Worm (Caenorhabditis elegans) whole organism, L4 larva: ENCODE data around the gene C25E10.13.

Experiments
- D1046.2 ChIP-seq: fragments of 200-800 bp; sonication (Bioruptor generic); IDR thresholded peaks from 2 replicates; pipeline ENCODE4 v1.3.6; 2022; ENCODE audit warnings: missing genetic modification characterization, missing compliant biosample characterization
- F26F4.8 ChIP-seq: fragments of 200-800 bp; sonication (Bioruptor generic); conservative IDR thresholded peaks from 2 replicates; pipeline ENCODE4 v1.3.6; 2022; ENCODE audit warnings: missing genetic modification characterization, missing compliant biosample characterization
- F49E8.2 ChIP-seq: sonication (generic microtip); optimal IDR thresholded peaks from 2 replicates; lab custom pipeline; 2016; ENCODE audit warnings: missing compliant biosample characterization, mild to moderate bottlenecking, missing genetic modification characterization, borderline replicate concordance
- R02D3.7 ChIP-seq: fragments of 150-350 bp; sonication (generic microtip); optimal IDR thresholded peaks from 3 replicates; lab custom pipeline; 2014; ENCODE audit warnings: missing biosample characterization, missing genetic modification characterization
- Y75B8A.6 ChIP-seq: fragments of 200-800 bp; sonication (Bioruptor generic); IDR thresholded peaks from 2 replicates; pipeline ENCODE4 v1.3.6; 2022; ENCODE audit warnings: missing genetic modification reagents, missing genetic modification characterization, missing compliant biosample characterization
- ZK337.2 ChIP-seq: fragments of 200-800 bp; sonication (Bioruptor generic); IDR thresholded peaks from 2 replicates; pipeline ENCODE4 v1.3.6; 2022; ENCODE audit warnings: missing genetic modification reagents, missing genetic modification characterization, missing compliant biosample characterization
- ZK546.5 ChIP-seq, 2 experiments: sonication (generic microtip); optimal IDR thresholded peaks; 2 replicates each; lab custom pipeline; 2017; ENCODE audit warnings: missing biosample characterization in 2 of 2, missing genetic modification characterization in 2 of 2
- attf-4 ChIP-seq: sonication (generic microtip); optimal IDR thresholded peaks from 3 replicates; lab custom pipeline; 2017; ENCODE audit warnings: missing biosample characterization, missing genetic modification characterization
- ceh-82 ChIP-seq: sonication (generic microtip); optimal IDR thresholded peaks from 2 replicates; lab custom pipeline; 2017; ENCODE audit warnings: missing biosample characterization, missing genetic modification characterization
- cey-2 ChIP-seq: sonication (generic microtip); optimal IDR thresholded peaks from 3 replicates; lab custom pipeline; 2017; ENCODE audit warnings: missing genetic modification characterization, mild to moderate bottlenecking, missing compliant biosample characterization, antibody characterized with exemption, borderline replicate concordance; ENCODE audit not compliant: insufficient read depth
- ctbp-1 ChIP-seq: fragments of 200-800 bp; sonication (Bioruptor generic); IDR thresholded peaks from 2 replicates; pipeline ENCODE4 v1.3.6; 2022; ENCODE audit warnings: missing genetic modification reagents, missing genetic modification characterization, missing compliant biosample characterization
- daf-16 ChIP-seq, 3 experiments: sonication (generic microtip); optimal IDR thresholded peaks; 2 replicates each; lab custom pipeline; 2016 to 2017; ENCODE audit warnings: missing genetic modification characterization in 3 of 3, missing genetic modification reagents in 3 of 3, mild to moderate bottlenecking in 2 of 3, missing compliant biosample characterization in 2 of 3, missing biosample characterization in 1 of 3, moderate library complexity in 1 of 3
- dmd-8 ChIP-seq: fragments of 200-800 bp; sonication (Bioruptor generic); IDR thresholded peaks from 2 replicates; pipeline ENCODE4 v1.3.6; 2022; ENCODE audit warnings: missing genetic modification characterization, missing compliant biosample characterization
- dmd-9 ChIP-seq: fragments of 200-800 bp; sonication (Bioruptor generic); IDR thresholded peaks from 2 replicates; pipeline ENCODE4 v1.3.6; 2022; ENCODE audit warnings: missing genetic modification reagents, missing genetic modification characterization, missing compliant biosample characterization
- dpl-1 ChIP-seq: fragments of 150-350 bp; optimal IDR thresholded peaks from 2 replicates; lab custom pipeline; 2014; ENCODE audit warnings: missing biosample characterization, missing genetic modification reagents, missing genetic modification characterization
- dve-1 ChIP-seq: sonication (generic microtip); optimal IDR thresholded peaks from 2 replicates; lab custom pipeline; 2017; ENCODE audit warnings: antibody characterized with exemption, mild to moderate bottlenecking, missing genetic modification characterization, missing compliant biosample characterization; ENCODE audit not compliant: insufficient read depth
- egl-27 ChIP-seq: sonication (generic microtip); optimal IDR thresholded peaks from 3 replicates; lab custom pipeline; 2017; ENCODE audit warnings: missing biosample characterization, missing genetic modification reagents, missing genetic modification characterization
- fkh-10 ChIP-seq: fragments of 150-350 bp; optimal IDR thresholded peaks from 2 replicates; lab custom pipeline; 2014; ENCODE audit warnings: missing biosample characterization, missing genetic modification reagents, missing genetic modification characterization
- fos-1 ChIP-seq: fragments of 150-350 bp; optimal IDR thresholded peaks from 2 replicates; lab custom pipeline; 2014; ENCODE audit warnings: missing biosample characterization, missing genetic modification characterization
- gei-8 ChIP-seq: fragments of 200-800 bp; sonication (Bioruptor generic); optimal IDR thresholded peaks from 2 replicates; lab custom pipeline; 2018; ENCODE audit warnings: mild to moderate bottlenecking, missing genetic modification characterization, missing compliant biosample characterization
- hif-1 ChIP-seq, 2 experiments: sonication (generic microtip); optimal IDR thresholded peaks; 2 replicates each; lab custom pipeline; 2016 to 2017; ENCODE audit warnings: missing compliant biosample characterization in 2 of 2, missing genetic modification characterization in 2 of 2, missing genetic modification reagents in 2 of 2, missing genotype in 2 of 2, mild to moderate bottlenecking in 1 of 2
- hlh-30 ChIP-seq: sonication (generic microtip); optimal IDR thresholded peaks from 2 replicates; lab custom pipeline; 2017; ENCODE audit warnings: antibody characterized with exemption, mild to moderate bottlenecking, missing genetic modification characterization, missing compliant biosample characterization; ENCODE audit not compliant: insufficient read depth
- jun-1 ChIP-seq: fragments of 150-350 bp; optimal IDR thresholded peaks from 2 replicates; lab custom pipeline; 2014; ENCODE audit warnings: missing biosample characterization, missing genetic modification reagents, missing genetic modification characterization
- lin-15B ChIP-seq: fragments of 150-350 bp; sonication (generic microtip); optimal IDR thresholded peaks from 3 replicates; lab custom pipeline; 2014; ENCODE audit warnings: missing biosample characterization, missing genetic modification characterization
- lin-29 ChIP-seq: fragments of 200-800 bp; sonication (Bioruptor generic); IDR thresholded peaks from 2 replicates; pipeline ENCODE4 v1.3.6; 2022; ENCODE audit warnings: missing genetic modification reagents, missing genetic modification characterization, missing compliant biosample characterization
- lin-38 ChIP-seq: fragments of 200-800 bp; sonication (Bioruptor generic); IDR thresholded peaks from 2 replicates; pipeline ENCODE4 v1.3.6; 2022; ENCODE audit warnings: missing genetic modification reagents, missing genetic modification characterization, missing compliant biosample characterization
- lir-3 ChIP-seq: sonication (generic microtip); optimal IDR thresholded peaks from 2 replicates; lab custom pipeline; 2016; ENCODE audit warnings: mild to moderate bottlenecking, missing genetic modification characterization, missing compliant biosample characterization
- lsy-2 ChIP-seq, 2 experiments: fragments of 150-350 bp in 1 of 2; sonication (generic microtip) in 1 of 2; optimal IDR thresholded peaks; 2 replicates each; lab custom pipeline; 2014 to 2017; ENCODE audit warnings: missing biosample characterization in 2 of 2, missing genetic modification characterization in 2 of 2
- madf-9 ChIP-seq: fragments of 200-800 bp; sonication (Bioruptor generic); conservative IDR thresholded peaks from 2 replicates; pipeline ENCODE4 v1.3.6; 2022; ENCODE audit warnings: missing genetic modification reagents, missing genetic modification characterization, missing compliant biosample characterization
- mdl-1 ChIP-seq, 2 experiments: fragments of 150-350 bp in 1 of 2; sonication (generic microtip) in 1 of 2; optimal IDR thresholded peaks; 2 replicates each; lab custom pipeline; 2014 to 2017; ENCODE audit warnings: missing biosample characterization in 2 of 2, missing genetic modification characterization in 2 of 2
- mdt-29 ChIP-seq: fragments of 200-800 bp; sonication (Bioruptor generic); IDR thresholded peaks from 2 replicates; pipeline ENCODE4 v1.3.6; 2022; ENCODE audit warnings: missing genetic modification reagents, missing genetic modification characterization, missing compliant biosample characterization
- mep-1 ChIP-seq: fragments of 150-350 bp; sonication (generic microtip); optimal IDR thresholded peaks from 3 replicates; lab custom pipeline; 2014; ENCODE audit warnings: missing biosample characterization, missing genetic modification characterization
- mxl-2 ChIP-seq: fragments of 200-800 bp; sonication (Bioruptor generic); conservative IDR thresholded peaks from 2 replicates; pipeline ENCODE4 v1.3.6; 2022; ENCODE audit warnings: missing genetic modification reagents, missing genetic modification characterization, missing compliant biosample characterization
- nhr-11 ChIP-seq: fragments of 150-350 bp; optimal IDR thresholded peaks from 2 replicates; lab custom pipeline; 2014; ENCODE audit warnings: missing biosample characterization, missing genetic modification characterization
- nhr-25 ChIP-seq: sonication (generic microtip); optimal IDR thresholded peaks from 2 replicates; lab custom pipeline; 2017; ENCODE audit warnings: missing genetic modification characterization, mild to moderate bottlenecking, missing compliant biosample characterization, antibody characterized with exemption, moderate library complexity, borderline replicate concordance; ENCODE audit not compliant: insufficient read depth
- nhr-41 ChIP-seq: fragments of 200-800 bp; sonication (Bioruptor generic); IDR thresholded peaks from 2 replicates; pipeline ENCODE4 v1.3.6; 2022; ENCODE audit warnings: missing genetic modification reagents, missing genetic modification characterization, missing compliant biosample characterization
- nhr-48 ChIP-seq: sonication (generic microtip); optimal IDR thresholded peaks from 2 replicates; lab custom pipeline; 2016; ENCODE audit warnings: mild to moderate bottlenecking, missing genetic modification characterization, missing compliant biosample characterization
- nhr-6 ChIP-seq: fragments of 150-350 bp; optimal IDR thresholded peaks from 2 replicates; lab custom pipeline; 2014; ENCODE audit warnings: missing biosample characterization, missing genetic modification characterization
- nhr-77 ChIP-seq: fragments of 150-350 bp; optimal IDR thresholded peaks from 2 replicates; lab custom pipeline; 2014; ENCODE audit warnings: missing biosample characterization, missing genetic modification characterization
- php-3 ChIP-seq: fragments of 200-800 bp; sonication (Bioruptor generic); IDR thresholded peaks from 2 replicates; pipeline ENCODE4 v1.3.6; 2022; ENCODE audit warnings: missing genetic modification reagents, missing genetic modification characterization, missing compliant biosample characterization
- pqm-1 ChIP-seq: sonication (generic microtip); optimal IDR thresholded peaks from 2 replicates; lab custom pipeline; 2017; ENCODE audit warnings: missing biosample characterization, missing genetic modification characterization
- rbr-2 ChIP-seq: sonication (generic microtip); optimal IDR thresholded peaks from 2 replicates; lab custom pipeline; 2016; ENCODE audit warnings: missing genotype, missing genetic modification characterization, missing compliant biosample characterization
- sdz-12 ChIP-seq: fragments of 200-800 bp; sonication (Bioruptor generic); optimal IDR thresholded peaks from 2 replicates; lab custom pipeline; 2018; ENCODE audit warnings: mild to moderate bottlenecking, missing genetic modification characterization, missing compliant biosample characterization
- set-16 ChIP-seq: fragments of 200-800 bp; sonication (Bioruptor generic); IDR thresholded peaks from 2 replicates; pipeline ENCODE4 v1.3.6; 2022; ENCODE audit warnings: missing genetic modification reagents, missing genetic modification characterization, missing compliant biosample characterization
- skn-1 ChIP-seq: fragments of 150-350 bp; optimal IDR thresholded peaks from 2 replicates; lab custom pipeline; 2014; ENCODE audit warnings: missing biosample characterization, missing genetic modification characterization
- snpc-4 ChIP-seq: fragments of 150-350 bp; optimal IDR thresholded peaks from 2 replicates; lab custom pipeline; 2014; ENCODE audit warnings: missing biosample characterization, missing genetic modification characterization
- spr-1 ChIP-seq: sonication (generic microtip); optimal IDR thresholded peaks from 2 replicates; lab custom pipeline; 2016; ENCODE audit warnings: mild to moderate bottlenecking, missing genetic modification characterization, missing compliant biosample characterization
- spr-3 ChIP-seq: fragments of 200-800 bp; sonication (Bioruptor generic); optimal IDR thresholded peaks from 2 replicates; lab custom pipeline; 2018; ENCODE audit warnings: mild to moderate bottlenecking, missing genetic modification characterization, missing compliant biosample characterization
- tag-97 ChIP-seq: fragments of 200-800 bp; sonication (Bioruptor generic); IDR thresholded peaks from 2 replicates; pipeline ENCODE4 v1.3.6; 2022; ENCODE audit warnings: missing genetic modification characterization, missing compliant biosample characterization
- vab-7 ChIP-seq: fragments of 200-800 bp; sonication (Bioruptor generic); IDR thresholded peaks from 2 replicates; pipeline ENCODE4 v1.3.6; 2022; ENCODE audit warnings: missing genetic modification reagents, missing genetic modification characterization, missing compliant biosample characterization

Gene C25E10.13

DNA sequence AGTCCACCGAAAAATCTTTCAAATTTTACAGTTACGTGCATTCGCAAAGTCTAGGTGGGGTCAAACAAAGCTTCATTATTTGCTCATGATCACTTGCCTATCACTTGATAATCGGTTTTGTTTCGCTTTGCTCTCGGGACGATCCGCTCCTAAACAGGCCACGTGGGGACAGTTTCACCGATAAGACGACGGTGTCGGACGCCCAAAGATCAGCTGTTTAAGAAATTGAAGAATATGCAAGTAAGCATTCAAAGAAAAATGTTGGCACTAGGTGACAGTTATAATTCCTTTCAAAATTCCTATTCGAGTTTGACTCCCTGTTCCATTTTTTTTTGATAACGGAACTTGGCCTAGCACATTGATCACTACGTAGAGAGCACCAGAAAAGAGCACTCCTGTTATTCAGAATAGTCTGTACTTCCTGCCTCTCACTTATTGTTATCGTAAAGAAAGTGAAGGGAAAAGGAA lies 20.5 kb downstream of the C25E10.13 start (continued):
- TF ChIP-seq snpc-4 (tag; lab: Kevin White, UChicago), result no peak
- TF ChIP-seq F26F4.8 (GFP tag; lab: Robert Waterston, UW), result no peak
- TF ChIP-seq ctbp-1 (GFP tag; lab: Robert Waterston, UW), result no peak
- TF ChIP-seq jun-1 (tag; lab: Kevin White, UChicago), result no peak
- TF ChIP-seq lsy-2 (tag; optimal IDR thresholded peaks at IDR 0.05; lab: Kevin White, UChicago), result no peak
- no peak for TF ChIP-seq nhr-11 (tag; lab: Kevin White, UChicago)
- peak; percentile 62 for TF ChIP-seq mdt-29 (GFP tag; lab: Robert Waterston, UW)
- TF ChIP-seq pqm-1, result peak; percentile 72
- TF ChIP-seq lin-38 (GFP tag; lab: Robert Waterston, UW), result no peak
- TF ChIP-seq set-16, result no peak
- TF ChIP-seq mep-1, result peak; percentile 50
- TF ChIP-seq nhr-48, result peak; percentile 93
- no peak for TF ChIP-seq skn-1
- 0 out of 2 replicates have a peak, but pooled peaks have one; percentile 7 for TF ChIP-seq mxl-2
- TF ChIP-seq fkh-10 (GFP tag; lab: Kevin White, UChicago), result no peak
- peak in 1 of 2 experiments; percentile 96 for TF ChIP-seq hif-1 (tag; optimal IDR thresholded peaks at IDR 0.05; lab: Kevin White, UChicago)
- TF ChIP-seq mdl-1 (tag; optimal IDR thresholded peaks at IDR 0.05; lab: Kevin White, UChicago), result peak in 1 of 2 experiments; percentile 51
- peak in 1 of 2 experiments; percentile 79 for TF ChIP-seq daf-16 (GFP tag; optimal IDR thresholded peaks at IDR 0.05; lab: Kevin White, UChicago)
- TF ChIP-seq daf-16 (tag; optimal IDR thresholded peaks at IDR 0.05; lab: Kevin White, UChicago), result peak; percentile 78
- no peak for TF ChIP-seq attf-4 (tag; lab: Kevin White, UChicago)
- no peak for TF ChIP-seq sdz-12 (GFP tag; lab: Kevin White, UChicago)
- TF ChIP-seq nhr-25 (tag; lab: Kevin White, UChicago), result no peak
- TF ChIP-seq lin-15B (tag; lab: Kevin White, UChicago), result no peak
- TF ChIP-seq dpl-1 (GFP tag; lab: Kevin White, UChicago), result no peak
- no peak for TF ChIP-seq vab-7 (GFP tag; lab: Robert Waterston, UW)
- no peak for TF ChIP-seq D1046.2 (GFP tag; lab: Robert Waterston, UW)
- no peak for TF ChIP-seq ZK546.5 (tag; optimal IDR thresholded peaks at IDR 0.05; lab: Kevin White, UChicago)
- no peak for TF ChIP-seq tag-97 (GFP tag; lab: Robert Waterston, UW)
- TF ChIP-seq R02D3.7 (tag; lab: Kevin White, UChicago), result no peak
- peak; percentile 64; the same call in 1 of the 2 replicates for TF ChIP-seq nhr-41 (GFP tag; lab: Robert Waterston, UW)
- peak; percentile 56 for TF ChIP-seq nhr-77 (tag; lab: Kevin White, UChicago)
- no peak for TF ChIP-seq madf-9 (GFP tag; lab: Robert Waterston, UW)
- TF ChIP-seq spr-3, result no peak
- no peak for TF ChIP-seq ZK337.2 (GFP tag; lab: Robert Waterston, UW)
- no peak for TF ChIP-seq cey-2 (tag; lab: Kevin White, UChicago)
- no peak for TF ChIP-seq spr-1 (tag; lab: Kevin White, UChicago)
- TF ChIP-seq nhr-6 (tag; lab: Kevin White, UChicago), result no peak
- no peak for TF ChIP-seq lir-3
- no peak for TF ChIP-seq egl-27
- TF ChIP-seq dmd-9 (GFP tag; lab: Robert Waterston, UW), result no peak
- TF ChIP-seq dve-1 (tag; lab: Kevin White, UChicago), result peak; percentile 85
- no peak for TF ChIP-seq lin-29 (GFP tag; lab: Robert Waterston, UW)
- TF ChIP-seq dmd-8 (GFP tag; lab: Robert Waterston, UW), result no peak
- peak; percentile 73 for TF ChIP-seq hlh-30
- TF ChIP-seq php-3, result no peak
- TF ChIP-seq fos-1, result no peak
- peak; percentile 76 for TF ChIP-seq gei-8 (GFP tag; lab: Kevin White, UChicago)
- TF ChIP-seq F49E8.2 (tag; lab: Kevin White, UChicago), result no peak
- TF ChIP-seq Y75B8A.6 (GFP tag; lab: Robert Waterston, UW), result 0 out of 2 replicates have a peak, but pooled peaks have one; percentile 31
- TF ChIP-seq ceh-82 (tag; lab: Kevin White, UChicago), result no peak
- TF ChIP-seq rbr-2, result no peak
